Fruit fly (Drosophila melanogaster) whole organism, larva: Measurements from ENCODE around the gene CG8191.

ENCODE experiments used
- noc ChIP-seq: fragments of 200-800 bp; sonication (Bioruptor generic); optimal IDR thresholded peaks from 3 replicates; lab custom pipeline; 2019; ENCODE audit warnings: missing biosample characterization, mild to moderate bottlenecking, missing genetic modification characterization, moderate library complexity

The CG8191 gene

DNA sequence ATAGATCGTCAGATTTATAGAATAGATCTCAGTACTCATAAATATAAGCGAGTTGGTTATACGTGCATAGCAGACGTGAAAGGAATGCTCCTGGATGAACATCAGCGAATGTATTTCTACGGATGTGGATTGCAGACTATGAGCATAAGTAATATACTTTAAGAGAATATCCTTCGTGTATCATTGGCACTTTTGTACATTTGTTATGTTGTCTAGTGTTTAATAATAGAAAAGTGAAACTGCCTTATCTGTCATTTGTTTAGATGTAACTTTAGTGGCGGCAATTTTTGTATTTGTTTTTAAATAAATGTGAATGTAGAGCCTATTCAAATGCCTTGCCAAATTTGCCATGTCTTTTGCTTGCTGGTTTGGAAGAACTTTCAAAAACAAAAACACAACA, 40.7 kb downstream of the CG8191 start, which contains the start of gene CG43672:
TSS of gene CG43672 (plus strand) at position 301 of the 400 bp plus-strand sequence.
- no peak for TF ChIP-seq noc

dm6 chrX:15778846-15779245, 46.9 kb downstream of the CG8191 start, which contains the start of gene CG43673:
CG43673 (plus strand) TSS chrX:15779146.
- TF ChIP-seq noc, result no peak
